Worm (Caenorhabditis elegans): ENCODE data around the gene chtl-1.

DNA sequence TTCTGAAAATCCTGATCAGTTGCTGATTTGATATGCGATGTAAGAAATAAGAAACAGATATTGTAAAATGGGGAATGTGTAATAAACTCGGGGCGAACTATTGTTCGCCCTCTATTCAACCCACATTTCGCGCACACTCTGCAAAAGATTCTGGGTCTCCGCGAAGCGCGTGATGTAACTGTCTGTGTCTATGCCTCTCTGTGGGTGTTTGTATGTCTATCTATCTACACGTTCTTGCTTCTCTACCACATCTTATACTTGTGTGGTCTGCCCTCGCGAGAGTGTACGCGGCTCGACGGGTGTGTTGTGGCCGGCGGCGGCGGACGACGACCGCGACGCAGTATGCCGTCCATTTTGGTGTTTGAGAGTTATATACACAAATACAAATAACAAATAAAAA is 27.6 kb downstream of the chtl-1 start:
- TF ChIP-seq nhr-10 (tag; optimal IDR thresholded peaks at IDR 0.05): peak; percentile 47
- no peak for TF ChIP-seq F49E8.2 (tag; optimal IDR thresholded peaks at IDR 0.05; ENCODE audit: borderline replicate concordance)
- no peak for TF ChIP-seq Y75B8A.6 (GFP tag; IDR thresholded peaks at IDR 0.05)
